Worm (Caenorhabditis elegans) whole organism, L3 larva: Measurements from ENCODE around the gene srh-28.

Experiments
- ZK546.5 ChIP-seq: sonication (generic microtip); optimal IDR thresholded peaks from 2 replicates; lab custom pipeline; 2017; ENCODE audit warnings: missing biosample characterization, missing genetic modification characterization
- aly-2 ChIP-seq: fragments of 150-350 bp; optimal IDR thresholded peaks from 2 replicates; lab custom pipeline; 2014; ENCODE audit warnings: missing biosample characterization, missing genetic modification characterization
- ama-1 ChIP-seq: fragments of 150-350 bp; optimal IDR thresholded peaks from 2 replicates; lab custom pipeline; 2018
- ceh-28 ChIP-seq: fragments of 150-350 bp; optimal IDR thresholded peaks from 2 replicates; lab custom pipeline; 2014; ENCODE audit warnings: missing biosample characterization, missing genetic modification reagents, missing genetic modification characterization
- ceh-82 ChIP-seq: fragments of 150-350 bp; optimal IDR thresholded peaks from 2 replicates; lab custom pipeline; 2014; ENCODE audit warnings: missing biosample characterization, missing genetic modification characterization
- ceh-9 ChIP-seq: sonication (generic microtip); optimal IDR thresholded peaks from 2 replicates; lab custom pipeline; 2018; ENCODE audit warnings: missing biosample characterization, missing genetic modification characterization
- daf-12 ChIP-seq: fragments of 150-350 bp; optimal IDR thresholded peaks from 2 replicates; lab custom pipeline; 2014; ENCODE audit warnings: missing biosample characterization, missing genetic modification reagents, missing genetic modification characterization
- egl-27 ChIP-seq: sonication (generic microtip); optimal IDR thresholded peaks from 4 replicates; lab custom pipeline; 2017; ENCODE audit warnings: missing biosample characterization, missing genetic modification reagents, missing genetic modification characterization
- elt-1 ChIP-seq: fragments of 150-350 bp; optimal IDR thresholded peaks from 2 replicates; lab custom pipeline; 2014; ENCODE audit warnings: missing biosample characterization, missing genetic modification characterization
- elt-3 ChIP-seq, 3 experiments: fragments of 150-350 bp in 1 of 3; sonication (generic microtip) in 2 of 3; optimal IDR thresholded peaks; 2 replicates in 2 of 3; 4 replicates in 1 of 3; lab custom pipeline; 2014 to 2017; ENCODE audit warnings: missing biosample characterization in 3 of 3, missing genetic modification characterization in 3 of 3
- fkh-10 ChIP-seq: sonication (generic microtip); optimal IDR thresholded peaks from 2 replicates; lab custom pipeline; 2017; ENCODE audit warnings: missing biosample characterization, missing genetic modification reagents, missing genetic modification characterization
- fkh-2 ChIP-seq: fragments of 150-350 bp; optimal IDR thresholded peaks from 2 replicates; lab custom pipeline; 2014; ENCODE audit warnings: missing biosample characterization, missing genetic modification reagents, missing genetic modification characterization
- fos-1 ChIP-seq: fragments of 150-350 bp; optimal IDR thresholded peaks from 2 replicates; lab custom pipeline; 2014; ENCODE audit warnings: missing biosample characterization, missing genetic modification characterization
- hmg-11 ChIP-seq: sonication (generic microtip); optimal IDR thresholded peaks from 2 replicates; lab custom pipeline; 2016; ENCODE audit warnings: missing genetic modification characterization, missing compliant biosample characterization
- jun-1 ChIP-seq: fragments of 150-350 bp; optimal IDR thresholded peaks from 2 replicates; lab custom pipeline; 2014; ENCODE audit warnings: missing biosample characterization, missing genetic modification reagents, missing genetic modification characterization
- lin-15B ChIP-seq: fragments of 150-350 bp; optimal IDR thresholded peaks from 2 replicates; lab custom pipeline; 2014; ENCODE audit warnings: missing biosample characterization, missing genetic modification characterization
- mdl-1 ChIP-seq: fragments of 150-350 bp; optimal IDR thresholded peaks from 2 replicates; lab custom pipeline; 2014; ENCODE audit warnings: missing biosample characterization, missing genetic modification characterization
- mml-1 ChIP-seq: fragments of 150-350 bp; sonication (generic microtip); optimal IDR thresholded peaks from 3 replicates; lab custom pipeline; 2014; ENCODE audit warnings: missing biosample characterization, missing genetic modification characterization
- nfya-1 ChIP-seq: sonication (generic microtip); optimal IDR thresholded peaks from 2 replicates; lab custom pipeline; 2017; ENCODE audit warnings: missing genetic modification characterization, mild to moderate bottlenecking, missing compliant biosample characterization, antibody characterized with exemption, moderate library complexity; ENCODE audit not compliant: insufficient read depth
- nhr-12 ChIP-seq: fragments of 150-350 bp; optimal IDR thresholded peaks from 2 replicates; lab custom pipeline; 2014; ENCODE audit warnings: missing biosample characterization, missing genetic modification characterization
- nhr-23 ChIP-seq: fragments of 150-350 bp; optimal IDR thresholded peaks from 2 replicates; lab custom pipeline; 2014; ENCODE audit warnings: missing biosample characterization, missing genetic modification reagents, missing genetic modification characterization
- nhr-25 ChIP-seq: sonication (generic microtip); optimal IDR thresholded peaks from 2 replicates; lab custom pipeline; 2017; ENCODE audit warnings: missing biosample characterization, missing genetic modification characterization
- nhr-28 ChIP-seq: fragments of 150-350 bp; optimal IDR thresholded peaks from 2 replicates; lab custom pipeline; 2014; ENCODE audit warnings: missing biosample characterization, missing genetic modification characterization
- nhr-67 ChIP-seq: fragments of 150-350 bp; optimal IDR thresholded peaks from 2 replicates; lab custom pipeline; 2014; ENCODE audit warnings: missing biosample characterization, missing genetic modification characterization
- nhr-76 ChIP-seq: fragments of 150-350 bp; sonication (generic microtip); optimal IDR thresholded peaks from 5 replicates; lab custom pipeline; 2014; ENCODE audit warnings: missing biosample characterization, missing genetic modification characterization
- pha-4 ChIP-seq: fragments of 150-350 bp; optimal IDR thresholded peaks from 2 replicates; lab custom pipeline; 2014; ENCODE audit warnings: missing biosample characterization, missing genetic modification reagents, missing genetic modification characterization
- pqm-1 ChIP-seq: fragments of 150-350 bp; optimal IDR thresholded peaks from 2 replicates; lab custom pipeline; 2017; ENCODE audit warnings: missing biosample characterization, missing genetic modification characterization, inconsistent platforms
- sea-2 ChIP-seq: fragments of 150-350 bp; sonication (generic microtip); optimal IDR thresholded peaks from 4 replicates; lab custom pipeline; 2014; ENCODE audit warnings: missing biosample characterization, missing genetic modification reagents, missing genetic modification characterization
- skn-1 ChIP-seq: fragments of 150-350 bp; optimal IDR thresholded peaks from 2 replicates; lab custom pipeline; 2014; ENCODE audit warnings: missing biosample characterization, missing genetic modification characterization
- snpc-4 ChIP-seq: fragments of 150-350 bp; optimal IDR thresholded peaks from 2 replicates; lab custom pipeline; 2014; ENCODE audit warnings: missing biosample characterization, missing genetic modification characterization
- tbx-2 ChIP-seq: sonication (generic microtip); optimal IDR thresholded peaks from 2 replicates; lab custom pipeline; 2016; ENCODE audit warnings: mild to moderate bottlenecking, missing genetic modification characterization, missing compliant biosample characterization
- unc-39 ChIP-seq: sonication (generic microtip); optimal IDR thresholded peaks from 4 replicates; lab custom pipeline; 2017; ENCODE audit warnings: missing biosample characterization, missing genetic modification characterization
- unc-62 ChIP-seq: fragments of 150-350 bp; sonication (generic microtip); optimal IDR thresholded peaks from 4 replicates; lab custom pipeline; 2014; ENCODE audit warnings: missing biosample characterization, missing genetic modification reagents, missing genetic modification characterization
- zag-1 ChIP-seq: fragments of 150-350 bp; optimal IDR thresholded peaks from 2 replicates; lab custom pipeline; 2014; ENCODE audit warnings: missing biosample characterization, missing genetic modification characterization
- ztf-11 ChIP-seq: fragments of 150-350 bp; optimal IDR thresholded peaks from 2 replicates; lab custom pipeline; 2014; ENCODE audit warnings: missing biosample characterization, missing genetic modification characterization
- ztf-4 ChIP-seq: fragments of 150-350 bp; optimal IDR thresholded peaks from 2 replicates; lab custom pipeline; 2014; ENCODE audit warnings: missing biosample characterization, missing genetic modification characterization

Gene srh-28

ce11 chrV:6769440-6769839 is 6.2 kb downstream of the srh-28 start:
- TF ChIP-seq daf-12 (tag; lab: Kevin White, UChicago) (no peak), fkh-10 (GFP tag; lab: Kevin White, UChicago) (no peak), nhr-12 (tag; lab: Kevin White, UChicago) (no peak), ztf-11 (tag; lab: Kevin White, UChicago) (no peak), zag-1 (tag; lab: Kevin White, UChicago) (no peak), sea-2 (no peak), hmg-11 (tag; lab: Kevin White, UChicago) (no peak), nhr-67 (tag; lab: Kevin White, UChicago) (no peak), ama-1 (lab: Kevin White, UChicago) (no peak), lin-15B (tag; lab: Kevin White, UChicago) (no peak), fkh-2 (tag; lab: Kevin White, UChicago) (no peak), nfya-1 (tag; lab: Kevin White, UChicago) (no peak), nhr-25 (no peak), ceh-82 (tag; lab: Kevin White, UChicago) (no peak), unc-39 (tag; lab: Kevin White, UChicago) (no peak)

ce11 chrV:6768452-6768929 is 7.1 kb downstream of the srh-28 start, which contains the start of the genes T25F10.1 and clik-1:
TSS of gene T25F10.1 (plus strand) at chrV:6768502.
TSS of gene clik-1 (minus strand) at chrV:6768732.
- TF ChIP-seq nfya-1 (tag; lab: Kevin White, UChicago) (peak; percentile 17), nhr-12 (tag; lab: Kevin White, UChicago) (no peak)

- TF ChIP-seq elt-1: no peak
- no peak for TF ChIP-seq nhr-76 (tag; lab: Kevin White, UChicago)
- no peak for TF ChIP-seq ztf-4 (tag; lab: Kevin White, UChicago)
- TF ChIP-seq elt-3 (tag; optimal IDR thresholded peaks at IDR 0.05; lab: Kevin White, UChicago): no peak
- no peak for TF ChIP-seq nhr-67 (tag; lab: Kevin White, UChicago)
- TF ChIP-seq nhr-28: no peak
- no peak for TF ChIP-seq skn-1
- no peak for TF ChIP-seq snpc-4
- TF ChIP-seq tbx-2 (tag; lab: Kevin White, UChicago): no peak
- TF ChIP-seq nhr-23 (tag; lab: Kevin White, UChicago): no peak
- TF ChIP-seq jun-1 (tag; lab: Kevin White, UChicago): no peak
- no peak for TF ChIP-seq nhr-12 (tag; lab: Kevin White, UChicago)
- TF ChIP-seq daf-12 (tag; lab: Kevin White, UChicago): no peak
Measured at ce11 chrV:6767576-6767975, 8.0 kb downstream of the srh-28 start.

DNA sequence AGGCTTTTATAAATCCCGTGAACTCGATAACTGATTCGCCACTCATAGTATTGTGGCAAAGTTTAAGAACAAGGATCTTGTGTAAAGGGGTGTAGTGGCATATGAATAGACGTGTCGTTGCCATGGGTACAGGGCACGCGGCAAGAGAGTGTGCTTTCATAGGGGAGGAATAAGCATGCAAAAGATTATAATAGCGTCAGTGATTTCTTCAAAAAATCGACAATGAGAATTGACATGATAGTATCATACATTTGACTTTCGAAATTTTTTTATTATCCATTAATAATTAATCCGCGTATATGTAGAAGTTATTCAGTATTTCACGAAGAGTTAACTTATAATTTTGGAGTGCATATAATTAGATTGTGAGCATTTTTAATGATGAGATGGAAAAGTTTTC is 10.6 kb downstream of the srh-28 start, which contains the start of gene bbs-8:
Gene bbs-8, minus strand, starts transcription at position 101 of the 400 bp plus-strand sequence.
- TF ChIP-seq hmg-11 (tag; lab: Kevin White, UChicago) (no peak), ceh-28 (tag; lab: Kevin White, UChicago) (no peak), ceh-9 (tag; lab: Kevin White, UChicago) (no peak), mml-1 (tag; lab: Kevin White, UChicago) (no peak), ZK546.5 (no peak), nhr-23 (tag; lab: Kevin White, UChicago) (no peak), fkh-10 (GFP tag; lab: Kevin White, UChicago) (no peak), ztf-11 (tag; lab: Kevin White, UChicago) (no peak), fos-1 (tag; lab: Kevin White, UChicago) (no peak), aly-2 (no peak), egl-27 (tag; lab: Kevin White, UChicago) (no peak), skn-1 (no peak), elt-3 (tag; optimal IDR thresholded peaks at IDR 0.05; lab: Kevin White, UChicago) (no peak), nfya-1 (tag; lab: Kevin White, UChicago) (no peak), pqm-1 (tag; lab: Kevin White, UChicago) (no peak), unc-62 (GFP tag; lab: Kevin White, UChicago) (no peak), jun-1 (tag; lab: Kevin White, UChicago) (no peak)

DNA sequence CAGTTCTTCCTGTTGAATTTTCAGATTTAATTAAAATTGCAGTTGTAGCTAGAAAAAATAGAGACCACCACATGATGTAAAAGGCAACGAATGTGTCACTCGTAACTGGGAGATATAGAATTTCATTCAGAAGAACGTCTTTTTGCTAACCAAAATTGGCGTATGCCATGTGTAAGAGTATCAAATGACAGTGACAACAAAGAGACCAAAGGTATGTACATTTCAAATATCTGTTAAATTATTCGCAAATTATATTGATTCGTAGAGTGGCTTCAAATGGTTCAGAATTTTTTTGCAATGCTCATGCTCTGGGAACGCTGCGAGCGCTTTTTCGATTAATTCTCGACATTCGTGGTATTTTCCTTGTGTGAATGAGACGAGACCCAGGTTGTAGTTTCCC is 13.2 kb downstream of the srh-28 start, which contains the start of gene T25F10.4:
Gene T25F10.4, minus strand, starts transcription at position 101 of the 400 bp plus-strand sequence.
- TF ChIP-seq nhr-12 (tag; lab: Kevin White, UChicago) (no peak), sea-2 (no peak), pha-4 (tag; lab: Kevin White, UChicago) (no peak), nhr-76 (tag; lab: Kevin White, UChicago) (no peak), hmg-11 (tag; lab: Kevin White, UChicago) (no peak), tbx-2 (tag; lab: Kevin White, UChicago) (no peak), ceh-9 (tag; lab: Kevin White, UChicago) (no peak), skn-1 (no peak), elt-1 (no peak), nhr-67 (tag; lab: Kevin White, UChicago) (no peak), fkh-10 (GFP tag; lab: Kevin White, UChicago) (no peak), mdl-1 (no peak)
